Worm (Caenorhabditis elegans): ENCODE data around the gene dnj-20.

- no peak for TF ChIP-seq unc-62 (GFP tag; optimal IDR thresholded peaks at IDR 0.05)
- TF ChIP-seq unc-86 (tag; optimal IDR thresholded peaks at IDR 0.05) = no peak
- no peak for TF ChIP-seq nhr-47 (tag; optimal IDR thresholded peaks at IDR 0.05)
- TF ChIP-seq lir-3 (tag; optimal IDR thresholded peaks at IDR 0.05; ENCODE audit: poor library complexity) = no peak
- TF ChIP-seq efl-3 (GFP tag; optimal IDR thresholded peaks at IDR 0.05) = no peak
- TF ChIP-seq ztf-11 (tag; optimal IDR thresholded peaks at IDR 0.05) = no peak
Measured at ce11 chrII:9597516-9598047, 26.4 kb downstream of the dnj-20 start, which contains the start of gene mrpl-53.

Measured in whole organism, L1 larva.